Fruit fly (Drosophila melanogaster) whole organism: ENCODE measurements around the gene Gapvd1.

Experiments used
- psq ChIP-seq: fragments of >200 bp; optimal IDR thresholded peaks from 2 replicates; lab custom pipeline; 2017
- usp ChIP-seq: fragments of >200 bp; optimal IDR thresholded peaks from 2 replicates; lab custom pipeline; 2017; ENCODE audit warnings: missing biosample characterization, missing genetic modification characterization, mixed read lengths

dm6 chrX:11283570-11283969 is 41.6 kb upstream of the Gapvd1 start:
- no peak for TF ChIP-seq usp (GFP tag; lab: Kevin White, UChicago)
- TF ChIP-seq psq (lab: Kevin White, UChicago) = no peak
